Worm (Caenorhabditis elegans) whole organism, late embryonic: ENCODE measurements around the gene nas-19.

Source experiments
- C08G9.2 ChIP-seq: sonication (generic microtip); optimal IDR thresholded peaks from 2 replicates; lab custom pipeline; 2016; ENCODE audit warnings: mild to moderate bottlenecking, missing genetic modification characterization, moderate library complexity, missing compliant biosample characterization
- F13H6.1 ChIP-seq: sonication (generic microtip); optimal IDR thresholded peaks from 2 replicates; lab custom pipeline; 2016; ENCODE audit warnings: missing genetic modification characterization, missing compliant biosample characterization
- K09A11.1 ChIP-seq: sonication (generic microtip); optimal IDR thresholded peaks from 2 replicates; lab custom pipeline; 2017; ENCODE audit warnings: antibody characterized with exemption, mild to moderate bottlenecking, missing genetic modification characterization, missing compliant biosample characterization; ENCODE audit not compliant: insufficient read depth
- Y22D7AL.16 ChIP-seq: sonication (generic microtip); optimal IDR thresholded peaks from 2 replicates; lab custom pipeline; 2016; ENCODE audit warnings: missing genetic modification characterization, missing compliant biosample characterization
- ceh-14 ChIP-seq: sonication (generic microtip); optimal IDR thresholded peaks from 2 replicates; lab custom pipeline; 2016; ENCODE audit warnings: missing genotype, missing genetic modification characterization, missing compliant biosample characterization
- ceh-18 ChIP-seq: sonication (generic microtip); optimal IDR thresholded peaks from 2 replicates; lab custom pipeline; 2016; ENCODE audit warnings: missing genetic modification characterization, missing compliant biosample characterization
- ceh-19 ChIP-seq: fragments of 200-800 bp; sonication (Bioruptor generic); optimal IDR thresholded peaks from 2 replicates; lab custom pipeline; 2018; ENCODE audit warnings: mild to moderate bottlenecking, missing genetic modification characterization, missing compliant biosample characterization
- ceh-2 ChIP-seq: sonication (generic microtip); optimal IDR thresholded peaks from 2 replicates; lab custom pipeline; 2016; ENCODE audit warnings: missing genotype, missing genetic modification characterization, missing compliant biosample characterization
- ceh-22 ChIP-seq: sonication (generic microtip); optimal IDR thresholded peaks from 2 replicates; lab custom pipeline; 2017; ENCODE audit warnings: missing biosample characterization, missing genetic modification characterization
- ceh-30 ChIP-seq: fragments of 150-350 bp; optimal IDR thresholded peaks from 2 replicates; lab custom pipeline; 2014; ENCODE audit warnings: missing biosample characterization, missing genetic modification characterization
- ceh-31 ChIP-seq: sonication (generic microtip); optimal IDR thresholded peaks from 2 replicates; lab custom pipeline; 2016; ENCODE audit warnings: missing genetic modification characterization, missing compliant biosample characterization
- ceh-34 ChIP-seq: sonication (generic microtip); optimal IDR thresholded peaks from 2 replicates; lab custom pipeline; 2016; ENCODE audit warnings: mild to moderate bottlenecking, missing genetic modification characterization, missing compliant biosample characterization
- ceh-45 ChIP-seq: fragments of 200-800 bp; sonication (Bioruptor generic); IDR thresholded peaks from 2 replicates; pipeline ENCODE4 v1.3.6; 2022; ENCODE audit warnings: missing genetic modification reagents, missing genetic modification characterization, missing compliant biosample characterization
- ceh-48 ChIP-seq: sonication (generic microtip); optimal IDR thresholded peaks from 2 replicates; lab custom pipeline; 2016; ENCODE audit warnings: missing genetic modification characterization, inconsistent platforms, missing compliant biosample characterization
- dve-1 ChIP-seq: sonication (generic microtip); optimal IDR thresholded peaks from 2 replicates; lab custom pipeline; 2017; ENCODE audit warnings: antibody characterized with exemption, mild to moderate bottlenecking, missing genetic modification characterization, missing compliant biosample characterization
- ets-4 ChIP-seq: sonication (generic microtip); optimal IDR thresholded peaks from 2 replicates; lab custom pipeline; 2016; ENCODE audit warnings: missing genetic modification characterization, missing compliant biosample characterization
- fax-1 ChIP-seq: sonication (generic microtip); optimal IDR thresholded peaks from 2 replicates; lab custom pipeline; 2016; ENCODE audit warnings: missing genotype, missing genetic modification characterization, missing compliant biosample characterization
- hlh-13 ChIP-seq: fragments of 200-800 bp; sonication (Bioruptor generic); optimal IDR thresholded peaks from 2 replicates; lab custom pipeline; 2018; ENCODE audit warnings: mild to moderate bottlenecking, missing genetic modification characterization, missing compliant biosample characterization
- hlh-30 ChIP-seq: sonication (generic microtip); optimal IDR thresholded peaks from 2 replicates; lab custom pipeline; 2017; ENCODE audit warnings: antibody characterized with exemption, missing genetic modification characterization, missing compliant biosample characterization; ENCODE audit not compliant: insufficient read depth
- hlh-6 ChIP-seq: sonication (generic microtip); optimal IDR thresholded peaks from 2 replicates; lab custom pipeline; 2016; ENCODE audit warnings: missing genotype, missing genetic modification characterization, missing compliant biosample characterization
- hlh-8 ChIP-seq: sonication (generic microtip); optimal IDR thresholded peaks from 2 replicates; lab custom pipeline; 2016; ENCODE audit warnings: missing genotype, missing genetic modification characterization, missing compliant biosample characterization
- lim-6 ChIP-seq: sonication (generic microtip); optimal IDR thresholded peaks from 2 replicates; lab custom pipeline; 2016; ENCODE audit warnings: missing genetic modification characterization, missing compliant biosample characterization
- madf-2 ChIP-seq: sonication (generic microtip); optimal IDR thresholded peaks from 2 replicates; lab custom pipeline; 2017; ENCODE audit warnings: missing genetic modification characterization, missing compliant biosample characterization
- mec-3 ChIP-seq: sonication (generic microtip); optimal IDR thresholded peaks from 2 replicates; lab custom pipeline; 2016; ENCODE audit warnings: borderline replicate concordance, missing genetic modification characterization, missing compliant biosample characterization
- nfya-1 ChIP-seq: sonication (generic microtip); optimal IDR thresholded peaks from 2 replicates; lab custom pipeline; 2017; ENCODE audit warnings: missing genetic modification characterization, mild to moderate bottlenecking, missing compliant biosample characterization, antibody characterized with exemption, moderate library complexity
- pag-3 ChIP-seq: sonication (generic microtip); optimal IDR thresholded peaks from 2 replicates; lab custom pipeline; 2016; ENCODE audit warnings: missing compliant biosample characterization, missing genetic modification characterization, borderline replicate concordance
- ref-2 ChIP-seq: sonication (generic microtip); optimal IDR thresholded peaks from 2 replicates; lab custom pipeline; 2016; ENCODE audit warnings: missing genetic modification characterization, missing compliant biosample characterization
- rnt-1 ChIP-seq: sonication (generic microtip); optimal IDR thresholded peaks from 2 replicates; lab custom pipeline; 2016; ENCODE audit warnings: missing genetic modification characterization, missing compliant biosample characterization
- sdc-2 ChIP-seq: sonication (generic microtip); optimal IDR thresholded peaks from 2 replicates; lab custom pipeline; 2016; ENCODE audit warnings: missing genotype, missing genetic modification characterization, missing compliant biosample characterization
- sox-4 ChIP-seq: sonication (generic microtip); optimal IDR thresholded peaks from 2 replicates; lab custom pipeline; 2017; ENCODE audit warnings: mild to moderate bottlenecking, missing genetic modification characterization, inconsistent platforms, missing compliant biosample characterization
- syd-9 ChIP-seq: sonication (generic microtip); optimal IDR thresholded peaks from 2 replicates; lab custom pipeline; 2016; ENCODE audit warnings: mild to moderate bottlenecking, missing genetic modification characterization, moderate library complexity, missing compliant biosample characterization
- tbx-2 ChIP-seq: sonication (generic microtip); optimal IDR thresholded peaks from 2 replicates; lab custom pipeline; 2016; ENCODE audit warnings: missing genetic modification characterization, missing compliant biosample characterization
- tbx-7 ChIP-seq: sonication (generic microtip); optimal IDR thresholded peaks from 2 replicates; lab custom pipeline; 2016; ENCODE audit warnings: missing genotype, missing genetic modification characterization, missing compliant biosample characterization
- unc-3 ChIP-seq, 2 experiments: fragments of 200-800 bp in 1 of 2; sonication (Bioruptor generic) in 1 of 2; sonication (generic microtip) in 1 of 2; conservative IDR thresholded peaks in 1 of 2; optimal IDR thresholded peaks in 1 of 2; 2 replicates each; pipeline versions ENCODE4 v1.3.6 to Lab custom; 2016 to 2022; ENCODE audit warnings: missing compliant biosample characterization in 2 of 2, missing genetic modification characterization in 2 of 2, missing genetic modification reagents in 1 of 2
- unc-42 ChIP-seq: sonication (generic microtip); optimal IDR thresholded peaks from 2 replicates; lab custom pipeline; 2016; ENCODE audit warnings: missing genotype, missing genetic modification characterization, missing compliant biosample characterization
- unc-55 ChIP-seq: sonication (generic microtip); optimal IDR thresholded peaks from 2 replicates; lab custom pipeline; 2017; ENCODE audit warnings: missing biosample characterization, missing genetic modification reagents, missing genetic modification characterization

nas-19 gene

ce11 chrV:11402610-11403009, at the start of gene nas-19:
TSS of gene nas-19 (minus strand) at chrV:11402710.
- no peak for TF ChIP-seq lim-6 (tag; lab: Kevin White, UChicago)

DNA sequence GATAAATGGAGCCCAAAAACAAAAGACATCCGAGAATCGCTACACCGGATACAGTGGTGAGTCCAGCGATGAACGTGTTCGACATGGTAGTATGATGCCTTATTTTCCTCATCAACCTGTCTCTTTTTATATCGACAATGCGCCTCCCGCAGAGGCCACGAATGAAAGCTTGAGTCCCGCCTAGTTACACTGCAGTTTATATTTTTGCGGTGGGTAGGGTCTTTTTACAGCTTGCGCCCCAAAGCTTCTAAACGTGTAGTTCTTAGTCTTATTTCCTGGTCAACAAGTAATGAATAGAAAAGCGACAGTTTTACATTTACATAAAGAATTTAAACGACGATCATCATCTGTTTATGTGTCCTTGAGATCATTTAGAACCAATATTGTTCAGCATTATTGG, 47.7 kb upstream of the nas-19 start, which contains the start of gene col-156:
col-156 (minus strand) TSS at position 101 of the 400 bp plus-strand sequence.
- no peak for TF ChIP-seq fax-1
- no peak for TF ChIP-seq syd-9
- no peak for TF ChIP-seq ceh-31 (tag; lab: Kevin White, UChicago)
- no peak for TF ChIP-seq ceh-22 (tag; lab: Kevin White, UChicago)

ce11 chrV:11449404-11449803, 46.9 kb upstream of the nas-19 start:
- TF ChIP-seq hlh-6 = peak; percentile 46
- peak; percentile 6 for TF ChIP-seq pag-3 (tag; lab: Kevin White, UChicago)
- TF ChIP-seq sox-4 = no peak
- TF ChIP-seq C08G9.2 (tag; lab: Kevin White, UChicago) = no peak
- TF ChIP-seq ceh-45 (GFP tag; lab: Robert Waterston, UW) = no peak
- TF ChIP-seq rnt-1 (tag; lab: Kevin White, UChicago) = no peak
- no peak for TF ChIP-seq hlh-8 (tag; lab: Kevin White, UChicago)
- peak; percentile 13 for TF ChIP-seq Y22D7AL.16 (tag; lab: Kevin White, UChicago)
- TF ChIP-seq, all 69 proteins: peak for 3

- TF ChIP-seq hlh-8 (tag; lab: Kevin White, UChicago) (no peak), unc-42 (tag; lab: Kevin White, UChicago) (peak; percentile 85), C08G9.2 (tag; lab: Kevin White, UChicago) (no peak), ets-4 (no peak), unc-55 (peak; percentile 36), ceh-30 (tag; lab: Kevin White, UChicago) (no peak), sox-4 (no peak), dve-1 (no peak)
Observed at ce11 chrV:11446297-11446696, 43.8 kb upstream of the nas-19 start, which contains the start of gene mig-17. TSS of gene mig-17 (plus strand) at chrV:11446685.

DNA sequence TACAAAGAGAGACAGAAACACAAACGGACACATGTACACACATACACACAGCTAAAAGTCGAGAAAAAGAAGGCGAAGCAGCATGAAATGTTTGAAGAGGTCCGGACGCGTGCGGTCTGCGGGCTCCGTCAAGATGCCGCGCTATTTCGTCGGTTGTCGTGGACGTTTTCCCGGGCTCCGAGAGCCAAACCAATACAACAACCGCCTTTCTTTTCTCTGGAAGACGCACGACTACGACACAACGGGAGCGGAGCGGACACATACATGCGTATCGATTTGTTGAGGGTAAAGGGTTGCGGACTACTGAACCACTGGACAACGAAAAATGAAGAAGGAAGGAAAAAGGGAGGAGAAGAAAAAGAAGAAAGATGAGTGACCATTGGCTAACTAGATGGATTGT, 42.9 kb upstream of the nas-19 start:
- TF ChIP-seq nfya-1 (tag; lab: Kevin White, UChicago) (peak; percentile 69), ceh-18 (tag; lab: Kevin White, UChicago) (peak; percentile 6), ceh-14 (tag; lab: Kevin White, UChicago) (peak; percentile 44), mec-3 (tag; lab: Kevin White, UChicago) (no peak), unc-42 (tag; lab: Kevin White, UChicago) (peak; percentile 40), hlh-13 (GFP tag; lab: Kevin White, UChicago) (no peak), tbx-2 (tag; lab: Kevin White, UChicago) (peak; percentile 39), ceh-19 (GFP tag; lab: Kevin White, UChicago) (peak; percentile 49), ceh-2 (no peak), ceh-31 (tag; lab: Kevin White, UChicago) (peak; percentile 51), ceh-34 (tag; lab: Kevin White, UChicago) (peak; percentile 39), tbx-7 (tag; lab: Kevin White, UChicago) (no peak), sdc-2 (peak; percentile 7), hlh-30 (no peak), C08G9.2 (tag; lab: Kevin White, UChicago) (peak; percentile 17), unc-3 (GFP tag; conservative IDR thresholded peaks at IDR 0.05; lab: Robert Waterston, UW) (no peak), unc-3 (tag; optimal IDR thresholded peaks at IDR 0.05; lab: Kevin White, UChicago) (no peak), fax-1 (no peak), K09A11.1 (tag; lab: Kevin White, UChicago) (no peak), madf-2 (tag; lab: Kevin White, UChicago) (no peak), ceh-48 (tag; lab: Kevin White, UChicago) (peak; percentile 89), F13H6.1 (tag; lab: Kevin White, UChicago) (peak; percentile 28), ref-2 (tag; lab: Kevin White, UChicago) (peak; percentile 62)
